Worm (Caenorhabditis elegans) whole organism, L2 larva: ENCODE data around the gene cyn-10.

Experiments used
- ama-1 ChIP-seq: fragments of 150-350 bp; optimal IDR thresholded peaks from 2 replicates; lab custom pipeline; 2018; ENCODE audit warnings: inconsistent platforms
- blmp-1 ChIP-seq: sonication (generic microtip); optimal IDR thresholded peaks from 2 replicates; lab custom pipeline; 2017; ENCODE audit warnings: missing genetic modification characterization, mild to moderate bottlenecking, missing compliant biosample characterization, antibody characterized with exemption, moderate library complexity; ENCODE audit not compliant: insufficient read depth
- ceh-16 ChIP-seq: fragments of 150-350 bp; optimal IDR thresholded peaks from 2 replicates; lab custom pipeline; 2014; ENCODE audit warnings: missing biosample characterization, missing genetic modification characterization
- egl-27 ChIP-seq: sonication (generic microtip); optimal IDR thresholded peaks from 3 replicates; lab custom pipeline; 2017; ENCODE audit warnings: missing biosample characterization, missing genetic modification reagents, missing genetic modification characterization
- lin-13 ChIP-seq: fragments of 150-350 bp; optimal IDR thresholded peaks from 2 replicates; lab custom pipeline; 2014; ENCODE audit warnings: missing biosample characterization, missing genetic modification reagents, missing genetic modification characterization
- skn-1 ChIP-seq: sonication (generic microtip); optimal IDR thresholded peaks from 2 replicates; lab custom pipeline; 2017; ENCODE audit warnings: missing biosample characterization, missing genetic modification characterization
- unc-62 ChIP-seq: fragments of 150-350 bp; optimal IDR thresholded peaks from 2 replicates; lab custom pipeline; 2014; ENCODE audit warnings: missing biosample characterization, missing genetic modification reagents, missing genetic modification characterization
- ztf-4 ChIP-seq: fragments of 150-350 bp; optimal IDR thresholded peaks from 2 replicates; lab custom pipeline; 2014; ENCODE audit warnings: missing biosample characterization, missing genetic modification characterization

ce11 chrII:6918862-6919261, 5.7 kb upstream of the cyn-10 start, which contains the start of gene B0252.5:
- TF ChIP-seq ceh-16 (tag; lab: Kevin White, UChicago) (no peak), egl-27 (tag; lab: Kevin White, UChicago) (no peak), skn-1 (tag; lab: Kevin White, UChicago) (no peak), ztf-4 (tag; lab: Kevin White, UChicago) (no peak), blmp-1 (tag; lab: Kevin White, UChicago) (no peak), unc-62 (GFP tag; lab: Kevin White, UChicago) (no peak), lin-13 (GFP tag; lab: Kevin White, UChicago) (no peak), ama-1 (lab: Kevin White, UChicago) (no peak)
